Fruit fly (Drosophila melanogaster) whole organism, embryonic: Measurements from ENCODE around the gene CG5973.
A peak's percentile ranks its signal among the peaks of the same experiment; 100 is the strongest.

Experiments
- ATbp ChIP-seq: fragments of 200-800 bp; sonication (Bioruptor generic); optimal IDR thresholded peaks from 2 replicates; lab custom pipeline; 2017; ENCODE audit warnings: missing biosample characterization, mild to moderate bottlenecking, missing genetic modification characterization, missing genetic modification reagents
- Atf6 ChIP-seq: fragments of 200-800 bp; sonication (Bioruptor generic); IDR thresholded peaks from 2 replicates; pipeline ENCODE4 v1.3.6; 2022; ENCODE audit warnings: missing biosample characterization, missing genetic modification characterization
- Blimp-1 ChIP-seq: fragments of 200-800 bp; sonication (Bioruptor generic); optimal IDR thresholded peaks from 3 replicates; lab custom pipeline; 2018; ENCODE audit warnings: missing biosample characterization, missing genetic modification characterization, mild to moderate bottlenecking, moderate library complexity, missing genetic modification reagents
- CG10267 ChIP-seq: fragments of 200-800 bp; sonication (Bioruptor generic); optimal IDR thresholded peaks from 2 replicates; lab custom pipeline; 2018; ENCODE audit warnings: missing biosample characterization, mild to moderate bottlenecking, missing genetic modification characterization, moderate library complexity
- CG10565 ChIP-seq: fragments of 200-800 bp; sonication (Bioruptor generic); optimal IDR thresholded peaks from 3 replicates; lab custom pipeline; 2016; ENCODE audit warnings: missing biosample characterization, mild to moderate bottlenecking, missing genetic modification characterization
- CG11504 ChIP-seq: fragments of 200-800 bp; sonication (Bioruptor generic); optimal IDR thresholded peaks from 3 replicates; lab custom pipeline; 2019; ENCODE audit warnings: missing biosample characterization, mild to moderate bottlenecking, missing genetic modification characterization, moderate library complexity
- CG12391 ChIP-seq: fragments of 200-800 bp; sonication (Bioruptor generic); optimal IDR thresholded peaks from 3 replicates; lab custom pipeline; 2018; ENCODE audit warnings: missing biosample characterization, mild to moderate bottlenecking, missing genetic modification characterization, moderate library complexity
- CG12659 ChIP-seq: fragments of 200-800 bp; sonication (Bioruptor generic); optimal IDR thresholded peaks from 3 replicates; lab custom pipeline; 2017; ENCODE audit warnings: mild to moderate bottlenecking, missing biosample characterization, missing genetic modification reagents, missing genetic modification characterization
- CG13287 ChIP-seq: fragments of 200-800 bp; sonication (Bioruptor generic); IDR thresholded peaks from 2 replicates; pipeline ENCODE4 v1.3.6; 2022; ENCODE audit warnings: missing biosample characterization, missing genetic modification characterization; ENCODE audit not compliant: partially characterized antibody
- CG15601 ChIP-seq: fragments of 200-800 bp; sonication (Bioruptor generic); optimal IDR thresholded peaks from 3 replicates; lab custom pipeline; 2019; ENCODE audit warnings: missing biosample characterization, mild to moderate bottlenecking, missing genetic modification characterization, moderate library complexity
- CG16779 ChIP-seq: fragments of 200-800 bp; sonication (Bioruptor generic); IDR thresholded peaks from 2 replicates; pipeline ENCODE4 v1.3.6; 2022; ENCODE audit warnings: missing biosample characterization, missing genetic modification characterization
- CG17361 ChIP-seq: fragments of 200-800 bp; sonication (Bioruptor generic); IDR thresholded peaks from 3 replicates; pipeline ENCODE4 v1.3.6; 2022; ENCODE audit warnings: missing biosample characterization, missing genetic modification characterization
- CG30431 ChIP-seq: fragments of 200-800 bp; sonication (Bioruptor generic); optimal IDR thresholded peaks from 2 replicates; lab custom pipeline; 2017; ENCODE audit warnings: missing biosample characterization, missing genetic modification characterization
- CG34376 ChIP-seq: fragments of 200-800 bp; sonication (Bioruptor generic); optimal IDR thresholded peaks from 2 replicates; lab custom pipeline; 2018; ENCODE audit warnings: missing biosample characterization, mild to moderate bottlenecking, missing genetic modification characterization
- CG3847 ChIP-seq: fragments of 200-800 bp; sonication (Bioruptor generic); IDR thresholded peaks from 2 replicates; pipeline ENCODE4 v1.3.6; 2022; ENCODE audit warnings: missing biosample characterization, missing genetic modification characterization
- CG4328 ChIP-seq: fragments of 200-800 bp; sonication (Bioruptor generic); optimal IDR thresholded peaks from 3 replicates; lab custom pipeline; 2017; ENCODE audit warnings: missing biosample characterization, missing genetic modification reagents, missing genetic modification characterization
- CG4404 ChIP-seq: fragments of 200-800 bp; sonication (Bioruptor generic); IDR thresholded peaks from 2 replicates; pipeline ENCODE4 v1.3.6; 2022; ENCODE audit warnings: missing biosample characterization, missing genetic modification characterization
- CG4820 ChIP-seq: fragments of 200-800 bp; sonication (Bioruptor generic); optimal IDR thresholded peaks from 3 replicates; lab custom pipeline; 2016; ENCODE audit warnings: missing biosample characterization, missing genetic modification characterization
- CG6175 ChIP-seq: fragments of 200-800 bp; sonication (Bioruptor generic); IDR thresholded peaks from 3 replicates; pipeline ENCODE4 v1.3.6; 2022; ENCODE audit warnings: missing biosample characterization, missing genetic modification characterization
- CG7556 ChIP-seq: fragments of 200-800 bp; sonication (Bioruptor generic); optimal IDR thresholded peaks from 2 replicates; lab custom pipeline; 2017; ENCODE audit warnings: missing biosample characterization, mild to moderate bottlenecking, missing genetic modification characterization
- CG8924 ChIP-seq: fragments of 200-800 bp; optimal IDR thresholded peaks from 3 replicates; lab custom pipeline; 2019; ENCODE audit warnings: missing biosample characterization, mild to moderate bottlenecking, missing genetic modification characterization, moderate library complexity
- E2f2 ChIP-seq: fragments of 200-800 bp; sonication (Bioruptor generic); IDR thresholded peaks from 2 replicates; pipeline ENCODE4 v1.3.6; 2022; ENCODE audit warnings: missing biosample characterization, missing genetic modification characterization
- H2.0 ChIP-seq: fragments of 200-800 bp; sonication (Bioruptor generic); IDR thresholded peaks from 2 replicates; pipeline ENCODE4 v1.3.6; 2022; ENCODE audit warnings: missing biosample characterization, missing genetic modification characterization
- Lpt ChIP-seq: fragments of >200 bp; optimal IDR thresholded peaks from 2 replicates; lab custom pipeline; 2018; ENCODE audit warnings: missing biosample characterization, missing genetic modification characterization
- Mrtf ChIP-seq: fragments of 200-800 bp; sonication (Bioruptor generic); IDR thresholded peaks from 3 replicates; pipeline ENCODE4 v1.3.6; 2022; ENCODE audit warnings: missing biosample characterization, missing genetic modification characterization
- Oli ChIP-seq: fragments of 200-800 bp; sonication (Bioruptor generic); optimal IDR thresholded peaks from 2 replicates; lab custom pipeline; 2018; ENCODE audit warnings: missing biosample characterization, mild to moderate bottlenecking, missing genetic modification characterization, moderate library complexity
- Opbp ChIP-seq: fragments of 200-800 bp; sonication (Bioruptor generic); IDR thresholded peaks from 3 replicates; pipeline ENCODE4 v1.3.6; 2022; ENCODE audit warnings: missing biosample characterization, missing genetic modification characterization; ENCODE audit not compliant: partially characterized antibody
- Ptx1 ChIP-seq: fragments of 200-800 bp; sonication (Bioruptor generic); IDR thresholded peaks from 2 replicates; pipeline ENCODE4 v1.3.6; 2022; ENCODE audit warnings: missing biosample characterization, missing genetic modification characterization
- Six4 ChIP-seq: fragments of 200-800 bp; sonication (Bioruptor generic); optimal IDR thresholded peaks from 2 replicates; lab custom pipeline; 2016; ENCODE audit warnings: missing biosample characterization, missing genetic modification characterization
- Taf1 ChIP-seq: fragments of 200-800 bp; sonication (Bioruptor generic); IDR thresholded peaks from 2 replicates; pipeline ENCODE4 v1.3.6; 2022; ENCODE audit warnings: missing biosample characterization, missing genetic modification characterization
- Xrp1 ChIP-seq: fragments of 200-800 bp; sonication (Bioruptor generic); IDR thresholded peaks from 2 replicates; pipeline ENCODE4 v1.3.6; 2022; ENCODE audit warnings: missing biosample characterization, missing genetic modification characterization
- chif ChIP-seq, 2 experiments: fragments of 200-800 bp; sonication (Bioruptor generic); optimal IDR thresholded peaks; 3 replicates each; lab custom pipeline; 2016; ENCODE audit warnings: missing biosample characterization in 2 of 2, missing genetic modification characterization in 2 of 2
- ci ChIP-seq: fragments of 200-800 bp; sonication (Bioruptor generic); IDR thresholded peaks from 3 replicates; pipeline ENCODE4 v1.3.6; 2022; ENCODE audit warnings: missing biosample characterization, missing genetic modification characterization
- dmrt99B ChIP-seq: fragments of 200-800 bp; sonication (Bioruptor generic); optimal IDR thresholded peaks from 2 replicates; lab custom pipeline; 2018; ENCODE audit warnings: missing biosample characterization, mild to moderate bottlenecking, missing genetic modification characterization, moderate library complexity
- eve ChIP-seq, 2 experiments: fragments of >200 bp; optimal IDR thresholded peaks; 2 replicates each; lab custom pipeline; 2017; ENCODE audit warnings: missing biosample characterization in 2 of 2, missing genetic modification characterization in 2 of 2
- eyg ChIP-seq: fragments of 200-800 bp; sonication (Bioruptor generic); optimal IDR thresholded peaks from 3 replicates; lab custom pipeline; 2016; ENCODE audit warnings: missing biosample characterization, missing genetic modification characterization
- h ChIP-seq: fragments of >200 bp; optimal IDR thresholded peaks from 2 replicates; lab custom pipeline; 2017
- kni ChIP-seq: fragments of 200-800 bp; sonication (Bioruptor generic); optimal IDR thresholded peaks from 3 replicates; lab custom pipeline; 2017; ENCODE audit warnings: mild to moderate bottlenecking, missing biosample characterization, missing genetic modification reagents, missing genetic modification characterization
- mam ChIP-seq: fragments of 200-800 bp; sonication (Bioruptor generic); optimal IDR thresholded peaks from 3 replicates; lab custom pipeline; 2016; ENCODE audit warnings: missing biosample characterization, missing genetic modification characterization
- nmo ChIP-seq: fragments of 200-800 bp; sonication (Bioruptor generic); optimal IDR thresholded peaks from 2 replicates; lab custom pipeline; 2018; ENCODE audit warnings: missing biosample characterization, mild to moderate bottlenecking, missing genetic modification characterization, moderate library complexity
- p53 ChIP-seq: fragments of 200-800 bp; sonication (Bioruptor generic); optimal IDR thresholded peaks from 2 replicates; lab custom pipeline; 2016; ENCODE audit warnings: missing biosample characterization, missing genetic modification characterization
- phol ChIP-seq: fragments of 200-800 bp; sonication (Bioruptor generic); optimal IDR thresholded peaks from 3 replicates; lab custom pipeline; 2018; ENCODE audit warnings: missing biosample characterization, mild to moderate bottlenecking, missing genetic modification characterization, moderate library complexity
- sens ChIP-seq: fragments of 200-800 bp; sonication (Bioruptor generic); peaks from one replicate; lab custom pipeline; 2016; ENCODE audit warnings: missing biosample characterization, missing genetic modification characterization
- slp2 ChIP-seq: fragments of 200-800 bp; sonication (Bioruptor generic); optimal IDR thresholded peaks from 2 replicates; lab custom pipeline; 2016; ENCODE audit warnings: missing biosample characterization, missing genetic modification characterization
- sr ChIP-seq: fragments of 200-800 bp; sonication (Bioruptor generic); IDR thresholded peaks from 3 replicates; pipeline ENCODE4 v1.3.6; 2022; ENCODE audit warnings: missing biosample characterization, missing genetic modification characterization
- ssp ChIP-seq: fragments of 200-800 bp; sonication (Bioruptor generic); IDR thresholded peaks from 2 replicates; pipeline ENCODE4 v1.3.6; 2022; ENCODE audit warnings: missing biosample characterization, missing genetic modification characterization
- stc ChIP-seq: fragments of 200-800 bp; sonication (Bioruptor generic); IDR thresholded peaks from 2 replicates; pipeline ENCODE4 v1.3.6; 2022; ENCODE audit warnings: missing biosample characterization, missing genetic modification characterization
- tio ChIP-seq: fragments of 200-800 bp; sonication (Bioruptor generic); optimal IDR thresholded peaks from 2 replicates; lab custom pipeline; 2017; ENCODE audit warnings: missing biosample characterization, missing genetic modification characterization, inconsistent platforms
- zfh1 ChIP-seq: fragments of 200-800 bp; sonication (Bioruptor generic); IDR thresholded peaks from 3 replicates; pipeline ENCODE4 v1.3.6; 2022; ENCODE audit warnings: missing biosample characterization, missing genetic modification characterization

The CG5973 gene

DNA sequence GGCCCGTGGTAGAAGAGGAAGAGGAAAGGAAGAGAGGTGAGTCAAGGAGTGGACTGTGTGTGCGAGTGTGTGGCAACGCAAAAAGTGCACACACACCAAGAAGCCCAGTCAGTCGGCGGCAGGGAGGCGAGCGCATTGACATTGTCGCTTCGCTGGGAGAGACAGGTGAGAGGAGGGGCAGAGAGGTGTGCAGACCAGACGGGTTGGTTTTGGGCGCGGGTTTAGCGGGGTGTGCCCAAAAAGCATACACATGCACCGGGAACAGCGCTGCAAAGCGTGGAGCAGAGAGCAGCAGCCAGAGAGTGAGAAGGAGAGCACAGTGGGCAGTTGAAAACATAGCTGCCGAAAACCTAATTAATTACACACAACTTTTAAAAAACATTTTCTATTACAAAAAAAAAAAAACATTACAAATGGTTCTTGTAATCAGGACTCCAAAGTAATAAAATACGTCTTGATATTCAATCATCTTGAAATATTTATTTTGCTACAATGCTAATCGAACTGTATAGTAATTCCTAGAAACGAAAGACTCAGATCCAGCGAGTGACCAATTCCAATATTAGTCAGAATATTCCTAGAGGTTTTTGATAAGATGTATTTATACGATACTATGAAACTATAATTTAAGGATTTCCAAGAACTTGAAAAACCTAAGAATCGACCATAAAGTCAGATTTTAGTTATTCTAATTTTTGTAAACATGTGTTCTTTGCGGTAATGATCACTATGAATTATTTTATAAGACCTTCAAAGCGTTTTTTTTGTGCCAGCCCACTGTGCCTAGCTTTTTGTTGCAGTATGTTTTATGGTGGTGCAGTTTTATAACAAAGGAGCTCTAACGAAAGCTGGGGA lies 14.6 kb upstream of the CG5973 start (continued):
- TF ChIP-seq CG34376 (no peak), stc (GFP tag; lab: Robert Waterston, UW) (no peak), chif (GFP tag; optimal IDR thresholded peaks at IDR 0.05; lab: Kevin White, UChicago) (peak in 1 of 2 experiments; percentile 1), CG11504 (tag; lab: Kevin White, UChicago) (peak; percentile 27), sens (GFP tag; lab: Kevin White, UChicago) (peak; percentile 78), Blimp-1 (GFP tag; lab: Kevin White, UChicago) (peak; percentile 2), tio (GFP tag; lab: Kevin White, UChicago) (peak; percentile 27), CG12659 (GFP tag; lab: Kevin White, UChicago) (no peak), CG7556 (GFP tag; lab: Kevin White, UChicago) (peak; percentile 33), CG8924 (tag; lab: Kevin White, UChicago) (no peak), CG10267 (tag; lab: Kevin White, UChicago) (no peak), dmrt99B (tag; lab: Kevin White, UChicago) (peak; percentile 15), h (no peak), CG15601 (tag; lab: Kevin White, UChicago) (peak; percentile 0), ssp (GFP tag; lab: Robert Waterston, UW) (0 out of 2 replicates have a peak, but pooled peaks have one; percentile 6), CG4328 (GFP tag; lab: Kevin White, UChicago) (no peak), ATbp (peak; percentile 22), sr (GFP tag; lab: Robert Waterston, UW) (0 out of 3 replicates have a peak, but pooled peaks have one; percentile 21), Ptx1 (GFP tag; lab: Robert Waterston, UW) (no peak), nmo (peak; percentile 49), CG16779 (GFP tag; lab: Robert Waterston, UW) (no peak), CG17361 (peak; percentile 66), mam (GFP tag; lab: Kevin White, UChicago) (no peak), Six4 (GFP tag; lab: Kevin White, UChicago) (no peak), slp2 (GFP tag; lab: Kevin White, UChicago) (no peak), CG6175 (GFP tag; lab: Robert Waterston, UW) (0 out of 3 replicates have a peak, but pooled peaks have one; percentile 25), CG30431 (peak; percentile 7), eve (GFP tag; optimal IDR thresholded peaks at IDR 0.05; lab: Kevin White, UChicago) (peak in 1 of 2 experiments; percentile 80), E2f2 (peak; percentile 22; the same call in 1 of the 2 replicates), Xrp1 (GFP tag; lab: Robert Waterston, UW) (0 out of 2 replicates have a peak, but pooled peaks have one; percentile 15), CG4404 (GFP tag; lab: Robert Waterston, UW) (no peak), CG3847 (GFP tag; lab: Robert Waterston, UW) (no peak), Mrtf (no peak), CG4820 (GFP tag; lab: Kevin White, UChicago) (peak; percentile 21), zfh1 (GFP tag; lab: Robert Waterston, UW) (0 out of 3 replicates have a peak, but pooled peaks have one; percentile 48), ci (GFP tag; lab: Robert Waterston, UW) (peak; percentile 58; the same call in 1 of the 3 replicates), CG13287 (GFP tag; lab: Robert Waterston, UW) (no peak), CG12391 (peak; percentile 2), CG10565 (no peak), eyg (no peak), H2.0 (GFP tag; lab: Robert Waterston, UW) (0 out of 2 replicates have a peak, but pooled peaks have one; percentile 23), phol (tag; lab: Kevin White, UChicago) (peak; percentile 24), p53 (GFP tag; lab: Kevin White, UChicago) (no peak), Oli (tag; lab: Kevin White, UChicago) (no peak), Lpt (GFP tag; lab: Kevin White, UChicago) (no peak), Opbp (GFP tag; lab: Robert Waterston, UW) (0 out of 3 replicates have a peak, but pooled peaks have one; percentile 33), Atf6 (GFP tag; lab: Robert Waterston, UW) (no peak), Taf1 (no peak), kni (peak; percentile 16)
